Worm (Caenorhabditis elegans) whole organism, midembryonic: ENCODE data around the gene ZK377.15.

Experiments
- T22C8.4 ChIP-seq: fragments of 200-800 bp; sonication (Bioruptor generic); IDR thresholded peaks from 2 replicates; pipeline ENCODE4 v1.3.6; 2022; ENCODE audit warnings: missing genetic modification characterization, missing compliant biosample characterization
- cog-1 ChIP-seq: sonication (generic microtip); optimal IDR thresholded peaks from 2 replicates; lab custom pipeline; 2016; ENCODE audit warnings: missing genetic modification characterization, missing compliant biosample characterization
- flt-1 ChIP-seq: fragments of 200-800 bp; sonication (Bioruptor generic); IDR thresholded peaks from 2 replicates; pipeline ENCODE4 v1.3.6; 2022; ENCODE audit warnings: missing genetic modification characterization, missing compliant biosample characterization
- tab-1 ChIP-seq: fragments of 200-800 bp; sonication (Bioruptor generic); IDR thresholded peaks from 2 replicates; pipeline ENCODE4 v1.3.6; 2022; ENCODE audit warnings: missing genetic modification characterization, missing compliant biosample characterization
- ztf-23 ChIP-seq: fragments of 200-800 bp; sonication (Bioruptor generic); IDR thresholded peaks from 2 replicates; pipeline ENCODE4 v1.3.6; 2022; ENCODE audit warnings: missing genetic modification reagents, missing genetic modification characterization, missing compliant biosample characterization
- ztf-29 ChIP-seq: fragments of 200-800 bp; sonication (Bioruptor generic); IDR thresholded peaks from 2 replicates; pipeline ENCODE4 v1.3.6; 2022; ENCODE audit warnings: missing genetic modification reagents, missing genetic modification characterization, missing compliant biosample characterization

ce11 chrX:3467004-3467761, 1.5 kb upstream of the ZK377.15 start:
- no peak for TF ChIP-seq ztf-29 (GFP tag; lab: Robert Waterston, UW)
- TF ChIP-seq flt-1 (GFP tag; lab: Robert Waterston, UW) = peak; percentile 36; the same call in 1 of the 2 replicates
- no peak for TF ChIP-seq cog-1 (tag; lab: Kevin White, UChicago)
- TF ChIP-seq T22C8.4 (GFP tag; lab: Robert Waterston, UW) = peak; percentile 62; the same call in 1 of the 2 replicates
- no peak for TF ChIP-seq tab-1
- 0 out of 2 replicates have a peak, but pooled peaks have one; percentile 35 for TF ChIP-seq ztf-23 (GFP tag; lab: Robert Waterston, UW)
